Fruit fly (Drosophila melanogaster): ENCODE measurements around the gene Dyro.

The Dyro gene

DNA sequence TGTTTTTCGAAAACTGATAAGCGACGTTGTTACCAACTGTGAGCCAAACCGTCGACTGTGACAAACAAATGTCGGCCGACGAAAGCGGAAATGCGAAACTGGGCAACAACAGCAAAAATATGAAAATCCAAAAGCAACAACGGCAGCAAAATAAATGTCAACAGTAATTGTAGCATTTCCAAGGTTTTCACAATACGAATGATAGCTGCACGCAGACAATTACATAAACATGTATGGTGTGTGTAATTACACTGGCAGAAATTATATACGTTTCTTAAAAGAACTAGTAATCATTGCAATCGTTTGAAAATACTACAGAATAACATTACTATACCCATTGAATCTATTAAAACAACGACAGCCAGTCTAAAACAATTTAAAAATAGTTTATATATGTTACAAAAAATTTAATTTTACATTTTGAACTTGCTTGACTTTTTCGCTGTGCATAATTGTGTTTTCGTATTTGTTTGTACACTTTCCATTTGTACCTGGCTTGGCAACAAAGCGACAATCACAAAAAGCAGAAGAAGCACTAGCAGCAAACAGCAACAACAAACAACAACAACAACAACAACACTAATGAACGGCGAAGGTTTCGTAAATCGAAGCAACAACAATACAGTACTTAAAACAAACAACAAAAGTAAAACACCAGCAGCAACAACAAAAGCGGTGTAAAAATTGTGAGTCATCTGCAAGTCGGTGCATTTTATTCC lies 34.8 kb downstream of the Dyro start (continued):
- TF ChIP-seq dysf (GFP tag; IDR thresholded peaks at IDR 0.05): peak; percentile 91
- TF ChIP-seq CG8924 (tag; optimal IDR thresholded peaks at IDR 0.05): peak; percentile 19
- peak; percentile 87 for TF ChIP-seq ara (GFP tag; IDR thresholded peaks at IDR 0.05)
- TF ChIP-seq aop (GFP tag; IDR thresholded peaks at IDR 0.05): no peak
- no peak for TF ChIP-seq Gsc (GFP tag; IDR thresholded peaks at IDR 0.05)
- no peak for TF ChIP-seq pros (GFP tag; optimal IDR thresholded peaks at IDR 0.05)
- TF ChIP-seq rib (GFP tag; IDR thresholded peaks at IDR 0.05): no peak
- TF ChIP-seq Med (GFP tag): peak; percentile 46
- TF ChIP-seq CG11504 (tag; optimal IDR thresholded peaks at IDR 0.05): peak; percentile 41
- no peak; the same call in 1 of the 2 replicates for TF ChIP-seq Dip2 (GFP tag; IDR thresholded peaks at IDR 0.05)
- TF ChIP-seq gt (GFP tag; IDR thresholded peaks at IDR 0.05): 0 out of 2 replicates have a peak, but pooled peaks have one; percentile 12
- TF ChIP-seq eyg (GFP tag; optimal IDR thresholded peaks at IDR 0.05): no peak
- no peak for TF ChIP-seq MTF-1 (GFP tag; optimal IDR thresholded peaks at IDR 0.05; ENCODE audit: borderline replicate concordance)
- no peak for TF ChIP-seq Hr78 (GFP tag; optimal IDR thresholded peaks at IDR 0.05)
- TF ChIP-seq lilli (GFP tag; optimal IDR thresholded peaks at IDR 0.05): peak; percentile 54
- peak; percentile 77 for TF ChIP-seq Fer3 (tag; optimal IDR thresholded peaks at IDR 0.05)
- TF ChIP-seq HmgD (GFP tag; optimal IDR thresholded peaks at IDR 0.05): no peak
- TF ChIP-seq CG8359 (GFP tag; optimal IDR thresholded peaks at IDR 0.05; ENCODE audit: borderline replicate concordance): no peak
- TF ChIP-seq chif (GFP tag; optimal IDR thresholded peaks at IDR 0.05): peak; percentile 34 to 39
- no peak for TF ChIP-seq grn (GFP tag; optimal IDR thresholded peaks at IDR 0.05)
- TF ChIP-seq CG34422 (GFP tag; IDR thresholded peaks at IDR 0.05): peak; percentile 36
- TF ChIP-seq zen2 (GFP tag; IDR thresholded peaks at IDR 0.05; ENCODE audit: partially characterized antibody): no peak
- TF ChIP-seq CG8089 (GFP tag; optimal IDR thresholded peaks at IDR 0.05): peak; percentile 14
- TF ChIP-seq CG3726 (GFP tag; IDR thresholded peaks at IDR 0.05): peak; percentile 63; the same call in 1 of the 3 replicates
- peak; percentile 82 for TF ChIP-seq Ada2b (GFP tag; IDR thresholded peaks at IDR 0.05)
- TF ChIP-seq CG2129 (GFP tag; IDR thresholded peaks at IDR 0.05; ENCODE audit: partially characterized antibody): no peak
- TF ChIP-seq phol (tag; optimal IDR thresholded peaks at IDR 0.05): peak; percentile 80
- no peak for TF ChIP-seq CG3995 (GFP tag; optimal IDR thresholded peaks at IDR 0.05)
- no peak for TF ChIP-seq sd (tag; optimal IDR thresholded peaks at IDR 0.05)
- peak; percentile 70 for TF ChIP-seq CG14667 (GFP tag; IDR thresholded peaks at IDR 0.05)
- no peak for TF ChIP-seq CG4617 (GFP tag; optimal IDR thresholded peaks at IDR 0.05; ENCODE audit: borderline replicate concordance)
- no peak for TF ChIP-seq HLHmδ (GFP tag; optimal IDR thresholded peaks at IDR 0.05)
- TF ChIP-seq Taf1 (GFP tag; IDR thresholded peaks at IDR 0.05): peak; percentile 65; the same call in 1 of the 2 replicates
- peak; percentile 54; the same call in 1 of the 3 replicates for TF ChIP-seq CG11456 (GFP tag; IDR thresholded peaks at IDR 0.05)
- TF ChIP-seq toy (GFP tag; IDR thresholded peaks at IDR 0.05): no peak
- TF ChIP-seq CG7372 (GFP tag; IDR thresholded peaks at IDR 0.05): peak; percentile 61; the same call in 1 of the 2 replicates
- TF ChIP-seq H2.0 (GFP tag; IDR thresholded peaks at IDR 0.05): peak; percentile 69
- TF ChIP-seq CG13424 (tag; optimal IDR thresholded peaks at IDR 0.05): peak; percentile 77
- peak; percentile 38 for TF ChIP-seq Chrac-16 (GFP tag; optimal IDR thresholded peaks at IDR 0.05)
- TF ChIP-seq CG31441 (GFP tag; IDR thresholded peaks at IDR 0.05): no peak; the same call in 1 of the 2 replicates
- TF ChIP-seq abd-A (tag; optimal IDR thresholded peaks at IDR 0.05): no peak
- peak; percentile 81 for TF ChIP-seq ems (GFP tag; optimal IDR thresholded peaks at IDR 0.05)
- TF ChIP-seq lov (optimal IDR thresholded peaks at IDR 0.05): no peak
- TF ChIP-seq lov (GFP tag; IDR thresholded peaks at IDR 0.05): peak; percentile 78; the same call in 1 of the 3 replicates
- peak; percentile 74 for TF ChIP-seq ase (GFP tag; IDR thresholded peaks at IDR 0.05)
- peak; percentile 6; the same call in 1 of the 2 replicates for TF ChIP-seq ssp (GFP tag; IDR thresholded peaks at IDR 0.05)
- no peak for TF ChIP-seq her (GFP tag; optimal IDR thresholded peaks at IDR 0.05)
- TF ChIP-seq CG11696 (GFP tag; IDR thresholded peaks at IDR 0.05): no peak
- peak in 1 of 2 experiments; percentile 73 for TF ChIP-seq Pdp1 (GFP tag; optimal IDR thresholded peaks at IDR 0.05)

Measured in whole organism, embryonic.